Fruit fly (Drosophila melanogaster): ENCODE results near the gene Axs.
A peak's percentile ranks its signal among the peaks of the same experiment; 100 is the strongest.

Axs gene

DNA sequence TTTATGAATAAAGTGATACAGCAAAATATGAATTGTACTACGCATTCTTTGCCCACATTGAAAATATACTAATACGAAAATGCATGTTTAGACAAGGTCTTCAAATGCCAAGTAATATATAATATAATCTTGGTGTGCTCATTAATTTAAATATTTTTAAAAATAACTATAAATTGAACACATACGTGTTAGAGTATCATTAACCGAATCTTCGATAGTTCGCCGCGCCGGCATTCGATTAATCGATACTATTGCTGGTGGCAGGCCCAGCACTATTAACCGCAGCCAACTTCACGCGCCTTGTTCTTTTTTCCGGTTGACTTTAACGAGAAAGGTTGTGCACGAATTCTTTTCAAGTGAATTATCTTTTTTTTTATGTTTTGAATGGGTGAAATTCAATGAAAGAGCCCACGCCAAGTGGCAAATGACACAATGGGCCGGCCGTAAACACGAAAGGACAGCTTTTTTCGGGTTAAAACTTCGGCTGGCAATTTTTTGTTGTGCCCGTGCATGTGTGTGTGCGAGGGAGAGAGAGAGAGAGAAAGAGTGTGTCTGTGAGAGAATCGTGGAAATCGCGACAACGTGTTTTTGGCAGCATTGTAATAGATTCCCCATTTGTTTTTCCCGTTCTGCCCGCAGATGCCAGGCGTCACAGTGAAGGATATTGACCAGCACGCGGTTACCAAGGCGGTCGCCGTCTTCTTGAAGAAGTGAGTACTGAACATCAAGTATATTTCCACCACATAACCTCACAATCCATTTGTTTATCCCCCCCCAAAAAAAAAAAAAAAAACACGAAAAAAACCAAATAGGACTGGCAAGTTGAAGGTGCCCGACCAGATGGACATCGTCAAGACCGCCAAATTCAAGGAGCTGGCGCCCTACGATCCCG lies 45.9 kb downstream of the Axs start, which contains the start of gene RpS19a (continued):
- TF ChIP-seq CG14860 (GFP tag; IDR thresholded peaks at IDR 0.05; ENCODE audit: partially characterized antibody) (0 out of 3 replicates have a peak, but pooled peaks have one; percentile 34), CTCF (GFP tag; optimal IDR thresholded peaks at IDR 0.05) (peak; percentile 77), Gsc (GFP tag; IDR thresholded peaks at IDR 0.05) (no peak), zen (tag; optimal IDR thresholded peaks at IDR 0.05) (peak; percentile 40), CG7372 (GFP tag; IDR thresholded peaks at IDR 0.05) (peak; percentile 60; the same call in 1 of the 2 replicates), Tbp (GFP tag; optimal IDR thresholded peaks at IDR 0.05) (no peak), CG3726 (GFP tag; IDR thresholded peaks at IDR 0.05) (0 out of 3 replicates have a peak, but pooled peaks have one; percentile 43), CG5953 (GFP tag; IDR thresholded peaks at IDR 0.05) (peak; percentile 75), Gug (GFP tag; IDR thresholded peaks at IDR 0.05) (peak; percentile 38; the same call in 2 of the 4 replicates), CG11696 (GFP tag; IDR thresholded peaks at IDR 0.05) (peak; percentile 39; the same call in 1 of the 2 replicates), CG3065 (GFP tag; optimal IDR thresholded peaks at IDR 0.05) (peak; percentile 36), CG18262 (tag; optimal IDR thresholded peaks at IDR 0.05) (peak; percentile 60), croc (GFP tag; conservative IDR thresholded peaks at IDR 0.05) (peak; percentile 34; the same call in 2 of the 3 replicates), Eip74EF (GFP tag; optimal IDR thresholded peaks at IDR 0.05) (peak in 1 of 2 experiments; percentile 76), Rx (GFP tag; IDR thresholded peaks at IDR 0.05) (peak; percentile 82), Aef1 (GFP tag; IDR thresholded peaks at IDR 0.05) (peak; percentile 64), Hr78 (GFP tag; optimal IDR thresholded peaks at IDR 0.05) (peak in 1 of 2 experiments; percentile 18), HHEX (GFP tag; optimal IDR thresholded peaks at IDR 0.05) (peak; percentile 91), salm (tag; optimal IDR thresholded peaks at IDR 0.05) (peak; percentile 78), CG4424 (GFP tag; optimal IDR thresholded peaks at IDR 0.05) (peak; percentile 76), gsb (GFP tag; IDR thresholded peaks at IDR 0.05) (0 out of 2 replicates have a peak, but pooled peaks have one; percentile 48), MESR4 (GFP tag; optimal IDR thresholded peaks at IDR 0.05) (peak; percentile 98), CG12391 (tag; optimal IDR thresholded peaks at IDR 0.05) (peak; percentile 72), Dref (GFP tag; IDR thresholded peaks at IDR 0.05) (peak; percentile 75), CG10147 (GFP tag; optimal IDR thresholded peaks at IDR 0.05) (peak; percentile 64), CG1603 (tag; optimal IDR thresholded peaks at IDR 0.05) (peak; percentile 61), CG31388 (GFP tag; optimal IDR thresholded peaks at IDR 0.05) (no peak), Hand (GFP tag; optimal IDR thresholded peaks at IDR 0.05) (peak; percentile 88), YL-1 (GFP tag; optimal IDR thresholded peaks at IDR 0.05) (peak; percentile 94), CG12942 (GFP tag; optimal IDR thresholded peaks at IDR 0.05) (peak; percentile 21), CG10979 (tag; optimal IDR thresholded peaks at IDR 0.05) (peak; percentile 35), ssp (GFP tag; IDR thresholded peaks at IDR 0.05) (no peak; the same call in 1 of the 2 replicates), gcm (GFP tag; optimal IDR thresholded peaks at IDR 0.05) (peak; percentile 67), nom (GFP tag; optimal IDR thresholded peaks at IDR 0.05) (peak; percentile 91), wor (GFP tag; IDR thresholded peaks at IDR 0.05) (no peak), CG30020 (tag; optimal IDR thresholded peaks at IDR 0.05) (peak; percentile 44), dysf (GFP tag; IDR thresholded peaks at IDR 0.05) (peak; percentile 67), Dfd (GFP tag; optimal IDR thresholded peaks at IDR 0.05) (no peak), az2 (GFP tag; optimal IDR thresholded peaks at IDR 0.05) (peak; percentile 35), CG7357 (GFP tag; IDR thresholded peaks at IDR 0.05) (no peak), ro (GFP tag; IDR thresholded peaks at IDR 0.05) (no peak; the same call in 1 of the 2 replicates), CG13624 (GFP tag; optimal IDR thresholded peaks at IDR 0.05) (peak; percentile 27), Lpt (GFP tag; optimal IDR thresholded peaks at IDR 0.05) (no peak), emc (GFP tag; optimal IDR thresholded peaks at IDR 0.05) (no peak), sna (GFP tag; IDR thresholded peaks at IDR 0.05; ENCODE audit: partially characterized antibody) (no peak), sens-2 (GFP tag; IDR thresholded peaks at IDR 0.05) (peak; percentile 81), so (GFP tag; IDR thresholded peaks at IDR 0.05) (peak; percentile 75), Adf1 (GFP tag; IDR thresholded peaks at IDR 0.05) (no peak), CG8924 (tag; optimal IDR thresholded peaks at IDR 0.05) (peak; percentile 51)

Data from whole organism, embryonic.